Worm (Caenorhabditis elegans) whole organism, L3 larva: ENCODE data around the gene F22H10.2.
A peak's percentile ranks its signal among the peaks of the same experiment; 100 is the strongest.

Experiments
- aly-2 ChIP-seq: fragments of 150-350 bp; optimal IDR thresholded peaks from 2 replicates; lab custom pipeline; 2014; ENCODE audit warnings: missing biosample characterization, missing genetic modification characterization
- ama-1 ChIP-seq: fragments of 150-350 bp; optimal IDR thresholded peaks from 2 replicates; lab custom pipeline; 2018
- elt-3 ChIP-seq, 3 experiments: fragments of 150-350 bp in 1 of 3; sonication (generic microtip) in 2 of 3; optimal IDR thresholded peaks; 2 replicates in 2 of 3; 4 replicates in 1 of 3; lab custom pipeline; 2014 to 2017; ENCODE audit warnings: missing biosample characterization in 3 of 3, missing genetic modification characterization in 3 of 3
- hmg-11 ChIP-seq: sonication (generic microtip); optimal IDR thresholded peaks from 2 replicates; lab custom pipeline; 2016; ENCODE audit warnings: missing genetic modification characterization, missing compliant biosample characterization
- lin-15B ChIP-seq: fragments of 150-350 bp; optimal IDR thresholded peaks from 2 replicates; lab custom pipeline; 2014; ENCODE audit warnings: missing biosample characterization, missing genetic modification characterization
- mdl-1 ChIP-seq: fragments of 150-350 bp; optimal IDR thresholded peaks from 2 replicates; lab custom pipeline; 2014; ENCODE audit warnings: missing biosample characterization, missing genetic modification characterization
- nfya-1 ChIP-seq: sonication (generic microtip); optimal IDR thresholded peaks from 2 replicates; lab custom pipeline; 2017; ENCODE audit warnings: missing genetic modification characterization, mild to moderate bottlenecking, missing compliant biosample characterization, antibody characterized with exemption, moderate library complexity; ENCODE audit not compliant: insufficient read depth
- nhr-23 ChIP-seq: fragments of 150-350 bp; optimal IDR thresholded peaks from 2 replicates; lab custom pipeline; 2014; ENCODE audit warnings: missing biosample characterization, missing genetic modification reagents, missing genetic modification characterization
- ztf-11 ChIP-seq: fragments of 150-350 bp; optimal IDR thresholded peaks from 2 replicates; lab custom pipeline; 2014; ENCODE audit warnings: missing biosample characterization, missing genetic modification characterization

DNA sequence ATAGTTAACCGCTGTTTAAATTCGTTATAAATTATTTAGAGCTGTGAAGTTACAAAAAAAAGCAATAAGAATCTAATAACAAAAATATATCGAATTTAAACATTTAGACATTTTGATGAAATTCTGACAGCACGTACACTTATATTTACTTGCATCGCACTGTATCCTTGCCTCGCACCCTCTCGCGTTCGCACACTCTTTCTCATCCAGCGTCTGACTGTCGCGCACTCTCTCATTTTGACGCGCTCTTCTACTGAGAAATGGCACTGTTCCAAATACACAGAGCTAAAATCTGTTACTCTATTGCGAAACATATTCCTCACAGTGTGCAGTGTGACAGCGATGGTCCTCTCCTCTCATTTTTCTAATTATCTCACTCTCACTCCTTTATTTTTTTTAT, 24.7 kb downstream of the F22H10.2 start:
- no peak for TF ChIP-seq mdl-1
- TF ChIP-seq hmg-11 = peak; percentile 73
- peak; percentile 32 for TF ChIP-seq nfya-1 (tag; lab: Kevin White, UChicago)
- no peak for TF ChIP-seq lin-15B
- no peak for TF ChIP-seq nhr-23
- no peak for TF ChIP-seq ama-1 (lab: Kevin White, UChicago)
- no peak for TF ChIP-seq aly-2 (tag; lab: Kevin White, UChicago)
- no peak for TF ChIP-seq elt-3 (tag; optimal IDR thresholded peaks at IDR 0.05; lab: Kevin White, UChicago)
- no peak for TF ChIP-seq ztf-11 (tag; lab: Kevin White, UChicago)
